Worm (Caenorhabditis elegans) whole organism, L4 larva: ENCODE data around the gene ZK354.3.

ENCODE experiments used
- F26F4.8 ChIP-seq: fragments of 200-800 bp; sonication (Bioruptor generic); conservative IDR thresholded peaks from 2 replicates; pipeline ENCODE4 v1.3.6; 2022; ENCODE audit warnings: missing genetic modification characterization, missing compliant biosample characterization
- aha-1 ChIP-seq: fragments of 150-350 bp; peaks from one replicate; lab custom pipeline; 2014; ENCODE audit warnings: missing biosample characterization, missing genetic modification characterization
- ctbp-1 ChIP-seq: fragments of 200-800 bp; sonication (Bioruptor generic); IDR thresholded peaks from 2 replicates; pipeline ENCODE4 v1.3.6; 2022; ENCODE audit warnings: missing genetic modification reagents, missing genetic modification characterization, missing compliant biosample characterization
- daf-12 ChIP-seq: fragments of 150-350 bp; optimal IDR thresholded peaks from 2 replicates; lab custom pipeline; 2014; ENCODE audit warnings: missing biosample characterization, missing genetic modification reagents, missing genetic modification characterization
- egl-43 ChIP-seq: fragments of 200-800 bp; sonication (Bioruptor generic); IDR thresholded peaks from 2 replicates; pipeline ENCODE4 v1.3.6; 2022; ENCODE audit warnings: missing genetic modification reagents, missing genetic modification characterization, missing compliant biosample characterization
- fos-1 ChIP-seq: fragments of 150-350 bp; optimal IDR thresholded peaks from 2 replicates; lab custom pipeline; 2014; ENCODE audit warnings: missing biosample characterization, missing genetic modification characterization
- jun-1 ChIP-seq: fragments of 150-350 bp; optimal IDR thresholded peaks from 2 replicates; lab custom pipeline; 2014; ENCODE audit warnings: missing biosample characterization, missing genetic modification reagents, missing genetic modification characterization
- lin-15B ChIP-seq: fragments of 150-350 bp; sonication (generic microtip); optimal IDR thresholded peaks from 3 replicates; lab custom pipeline; 2014; ENCODE audit warnings: missing biosample characterization, missing genetic modification characterization
- lin-38 ChIP-seq: fragments of 200-800 bp; sonication (Bioruptor generic); IDR thresholded peaks from 2 replicates; pipeline ENCODE4 v1.3.6; 2022; ENCODE audit warnings: missing genetic modification reagents, missing genetic modification characterization, missing compliant biosample characterization
- nhr-237 ChIP-seq: sonication (generic microtip); optimal IDR thresholded peaks from 2 replicates; lab custom pipeline; 2017; ENCODE audit warnings: missing biosample characterization, missing genetic modification characterization
- zfp-2 ChIP-seq: sonication (generic microtip); optimal IDR thresholded peaks from 2 replicates; lab custom pipeline; 2016; ENCODE audit warnings: mild to moderate bottlenecking, missing genetic modification characterization, missing compliant biosample characterization

DNA sequence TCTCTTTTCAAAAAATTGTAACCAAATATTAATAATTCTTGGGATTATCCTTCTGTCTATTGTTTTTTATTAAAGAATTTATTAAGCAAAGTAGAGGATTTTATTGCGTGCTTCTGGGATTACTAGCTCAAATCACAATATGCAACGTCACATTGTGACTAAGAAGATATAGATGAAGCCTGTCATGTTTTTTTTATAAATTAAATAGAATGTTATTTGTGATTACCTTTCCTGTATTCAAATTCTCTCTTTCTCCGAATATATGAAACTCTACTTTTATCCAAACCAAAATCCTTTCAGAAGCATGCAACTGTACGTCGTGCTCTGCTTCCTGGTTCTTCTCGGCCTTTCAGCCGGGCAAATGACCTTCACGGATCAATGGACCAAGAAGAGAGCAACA, 19.3 kb upstream of the ZK354.3 start, which contains the start of gene nlp-47:
- TF ChIP-seq aha-1 (tag; lab: Kevin White, UChicago) (no peak), ctbp-1 (GFP tag; lab: Robert Waterston, UW) (no peak), zfp-2 (tag; lab: Kevin White, UChicago) (no peak), lin-38 (GFP tag; lab: Robert Waterston, UW) (no peak), egl-43 (GFP tag; lab: Robert Waterston, UW) (no peak), F26F4.8 (no peak), jun-1 (tag; lab: Kevin White, UChicago) (no peak), daf-12 (no peak), lin-15B (tag; lab: Kevin White, UChicago) (no peak), fos-1 (tag; lab: Kevin White, UChicago) (no peak), nhr-237 (tag; lab: Kevin White, UChicago) (no peak)
